Fruit fly (Drosophila melanogaster) whole organism, embryonic: ENCODE results near the gene GstD5.

Source experiments
- CG11723 ChIP-seq: fragments of 200-800 bp; sonication (Bioruptor generic); optimal IDR thresholded peaks from 2 replicates; lab custom pipeline; 2017; ENCODE audit warnings: missing biosample characterization, mild to moderate bottlenecking, missing genetic modification characterization
- CG12071 ChIP-seq: fragments of 200-800 bp; sonication (Bioruptor generic); optimal IDR thresholded peaks from 3 replicates; lab custom pipeline; 2018; ENCODE audit warnings: missing biosample characterization, mild to moderate bottlenecking, missing genetic modification characterization
- CG12155 ChIP-seq: fragments of 200-800 bp; sonication (Bioruptor generic); optimal IDR thresholded peaks from 3 replicates; lab custom pipeline; 2016; ENCODE audit warnings: missing biosample characterization, missing genetic modification characterization
- CG13296 ChIP-seq: fragments of 200-800 bp; sonication (Bioruptor generic); optimal IDR thresholded peaks from 3 replicates; lab custom pipeline; 2018; ENCODE audit warnings: missing biosample characterization, mild to moderate bottlenecking, missing genetic modification characterization
- CG13775 ChIP-seq: fragments of 200-800 bp; sonication (Bioruptor generic); optimal IDR thresholded peaks from 3 replicates; lab custom pipeline; 2017; ENCODE audit warnings: missing biosample characterization, mild to moderate bottlenecking, missing genetic modification characterization
- CG15269 ChIP-seq: fragments of 200-800 bp; sonication (Bioruptor generic); optimal IDR thresholded peaks from 2 replicates; lab custom pipeline; 2018; ENCODE audit warnings: missing biosample characterization, mild to moderate bottlenecking, missing genetic modification characterization, moderate library complexity
- CG17385 ChIP-seq: fragments of 200-800 bp; sonication (Bioruptor generic); optimal IDR thresholded peaks from 3 replicates; lab custom pipeline; 2018; ENCODE audit warnings: missing biosample characterization, mild to moderate bottlenecking, missing genetic modification characterization
- CG1792 ChIP-seq: fragments of 200-800 bp; sonication (Bioruptor generic); optimal IDR thresholded peaks from 2 replicates; lab custom pipeline; 2016; ENCODE audit warnings: missing biosample characterization, missing genetic modification characterization
- CG31441 ChIP-seq: fragments of 200-800 bp; sonication (Bioruptor generic); IDR thresholded peaks from 2 replicates; pipeline ENCODE4 v1.3.6; 2022; ENCODE audit warnings: missing biosample characterization, missing genetic modification characterization
- CG32772 ChIP-seq: fragments of 200-800 bp; sonication (Bioruptor generic); IDR thresholded peaks from 2 replicates; pipeline ENCODE4 v1.3.6; 2022; ENCODE audit warnings: missing biosample characterization, missing genetic modification characterization
- CG3838 ChIP-seq: fragments of 200-800 bp; sonication (Bioruptor generic); optimal IDR thresholded peaks from 3 replicates; lab custom pipeline; 2016; ENCODE audit warnings: missing biosample characterization, missing genetic modification characterization
- CG42726 ChIP-seq: fragments of 200-800 bp; sonication (Bioruptor generic); IDR thresholded peaks from 2 replicates; pipeline ENCODE4 v1.3.6; 2022; ENCODE audit warnings: missing biosample characterization, missing genetic modification characterization; ENCODE audit not compliant: partially characterized antibody
- CG4282 ChIP-seq: fragments of 200-800 bp; sonication (Bioruptor generic); optimal IDR thresholded peaks from 2 replicates; lab custom pipeline; 2016; ENCODE audit warnings: missing biosample characterization, missing genetic modification characterization
- CG6175 ChIP-seq: fragments of 200-800 bp; sonication (Bioruptor generic); IDR thresholded peaks from 3 replicates; pipeline ENCODE4 v1.3.6; 2022; ENCODE audit warnings: missing biosample characterization, missing genetic modification characterization
- CG8388 ChIP-seq: fragments of 200-800 bp; sonication (Bioruptor generic); optimal IDR thresholded peaks from 2 replicates; lab custom pipeline; 2019; ENCODE audit warnings: missing biosample characterization, mild to moderate bottlenecking, missing genetic modification characterization, moderate library complexity
- CkIIα-i1 ChIP-seq: fragments of 200-800 bp; sonication (Bioruptor generic); IDR thresholded peaks from 2 replicates; pipeline ENCODE4 v1.3.6; 2022; ENCODE audit warnings: missing biosample characterization, missing genetic modification characterization
- Dbx ChIP-seq: fragments of 200-800 bp; sonication (Bioruptor generic); IDR thresholded peaks from 3 replicates; pipeline ENCODE4 v1.3.6; 2022; ENCODE audit warnings: missing biosample characterization, missing genetic modification characterization
- Ets65A ChIP-seq: fragments of 200-800 bp; sonication (Bioruptor generic); peaks from one replicate; lab custom pipeline; 2016; ENCODE audit warnings: missing biosample characterization, missing genetic modification characterization
- Gug ChIP-seq: fragments of 200-800 bp; sonication (Bioruptor generic); IDR thresholded peaks from 4 replicates; pipeline ENCODE4 v1.3.6; 2022; ENCODE audit warnings: missing biosample characterization, missing genetic modification characterization
- MESR4 ChIP-seq: fragments of 200-800 bp; sonication (Bioruptor generic); optimal IDR thresholded peaks from 2 replicates; lab custom pipeline; 2018; ENCODE audit warnings: missing biosample characterization, mild to moderate bottlenecking, missing genetic modification characterization, moderate library complexity
- Ptx1 ChIP-seq: fragments of 200-800 bp; sonication (Bioruptor generic); IDR thresholded peaks from 2 replicates; pipeline ENCODE4 v1.3.6; 2022; ENCODE audit warnings: missing biosample characterization, missing genetic modification characterization
- Rfx ChIP-seq: fragments of 200-800 bp; sonication (Bioruptor generic); IDR thresholded peaks from 2 replicates; pipeline ENCODE4 v1.3.6; 2022; ENCODE audit warnings: missing biosample characterization, missing genetic modification characterization
- Sin3A ChIP-seq: fragments of >200 bp; optimal IDR thresholded peaks from 2 replicates; lab custom pipeline; 2018
- Sox100B ChIP-seq: fragments of 200-800 bp; sonication (Bioruptor generic); optimal IDR thresholded peaks from 3 replicates; lab custom pipeline; 2018; ENCODE audit warnings: missing biosample characterization, mild to moderate bottlenecking, missing genetic modification characterization
- Ssrp ChIP-seq: fragments of 200-800 bp; sonication (Bioruptor generic); optimal IDR thresholded peaks from 2 replicates; lab custom pipeline; 2018; ENCODE audit warnings: missing biosample characterization, mild to moderate bottlenecking, missing genetic modification characterization, moderate library complexity
- Usf ChIP-seq: fragments of 200-800 bp; sonication (Bioruptor generic); optimal IDR thresholded peaks from 2 replicates; lab custom pipeline; 2017; ENCODE audit warnings: missing genotype, missing biosample characterization, missing genetic modification characterization
- Vsx1 ChIP-seq: fragments of 200-800 bp; sonication (Bioruptor generic); optimal IDR thresholded peaks from 2 replicates; lab custom pipeline; 2017; ENCODE audit warnings: missing biosample characterization, mild to moderate bottlenecking, missing genetic modification characterization, missing genetic modification reagents
- az2 ChIP-seq: fragments of 200-800 bp; sonication (Bioruptor generic); optimal IDR thresholded peaks from 3 replicates; lab custom pipeline; 2016; ENCODE audit warnings: missing biosample characterization, missing genetic modification characterization
- btn ChIP-seq: fragments of 200-800 bp; sonication (Bioruptor generic); optimal IDR thresholded peaks from 2 replicates; lab custom pipeline; 2016; ENCODE audit warnings: missing biosample characterization, missing genetic modification characterization
- chif ChIP-seq, 2 experiments: fragments of 200-800 bp; sonication (Bioruptor generic); optimal IDR thresholded peaks; 3 replicates each; lab custom pipeline; 2016; ENCODE audit warnings: missing biosample characterization in 2 of 2, missing genetic modification characterization in 2 of 2
- chn ChIP-seq: fragments of 200-800 bp; sonication (Bioruptor generic); optimal IDR thresholded peaks from 2 replicates; lab custom pipeline; 2016; ENCODE audit warnings: missing biosample characterization, missing genetic modification characterization
- cwo ChIP-seq: fragments of 200-800 bp; sonication (Bioruptor generic); optimal IDR thresholded peaks from 3 replicates; lab custom pipeline; 2017; ENCODE audit warnings: missing biosample characterization, missing genetic modification characterization, mild to moderate bottlenecking, moderate library complexity, missing genetic modification reagents
- dati ChIP-seq: fragments of 200-800 bp; sonication (Bioruptor generic); IDR thresholded peaks from 2 replicates; pipeline ENCODE4 v1.3.6; 2022; ENCODE audit warnings: missing biosample characterization, missing genetic modification characterization
- dimm ChIP-seq: fragments of 200-800 bp; sonication (Bioruptor generic); IDR thresholded peaks from 2 replicates; pipeline ENCODE4 v1.3.6; 2022; ENCODE audit warnings: missing biosample characterization, missing genetic modification characterization
- disco-r ChIP-seq: fragments of 200-800 bp; sonication (Bioruptor generic); optimal IDR thresholded peaks from 2 replicates; lab custom pipeline; 2016; ENCODE audit warnings: missing biosample characterization, missing genetic modification characterization
- dmrt11E ChIP-seq: fragments of 200-800 bp; sonication (Bioruptor generic); optimal IDR thresholded peaks from 3 replicates; lab custom pipeline; 2018; ENCODE audit warnings: missing biosample characterization, mild to moderate bottlenecking, missing genetic modification characterization, moderate library complexity
- fru ChIP-seq: fragments of >200 bp; optimal IDR thresholded peaks from 2 replicates; lab custom pipeline; 2017
- gem ChIP-seq: fragments of 200-800 bp; sonication (Bioruptor generic); optimal IDR thresholded peaks from 2 replicates; lab custom pipeline; 2019; ENCODE audit warnings: missing biosample characterization, mild to moderate bottlenecking, missing genetic modification characterization, moderate library complexity
- gsb ChIP-seq: fragments of 200-800 bp; sonication (Bioruptor generic); IDR thresholded peaks from 2 replicates; pipeline ENCODE4 v1.3.6; 2022; ENCODE audit warnings: missing biosample characterization, missing genetic modification characterization
- h ChIP-seq: fragments of >200 bp; optimal IDR thresholded peaks from 2 replicates; lab custom pipeline; 2017
- insv ChIP-seq, 2 experiments: fragments of 200-800 bp; sonication (Bioruptor generic); optimal IDR thresholded peaks; 3 replicates each; lab custom pipeline; 2016 to 2018; ENCODE audit warnings: missing biosample characterization in 2 of 2, missing genetic modification characterization in 2 of 2
- maf-S ChIP-seq: fragments of 200-800 bp; sonication (Bioruptor generic); optimal IDR thresholded peaks from 2 replicates; lab custom pipeline; 2016; ENCODE audit warnings: missing biosample characterization, missing genetic modification characterization
- pho ChIP-seq: fragments of 200-800 bp; sonication (Bioruptor generic); optimal IDR thresholded peaks from 2 replicates; lab custom pipeline; 2016; ENCODE audit warnings: missing biosample characterization, missing genetic modification characterization
- pita ChIP-seq: fragments of 200-800 bp; sonication (Bioruptor generic); optimal IDR thresholded peaks from 2 replicates; lab custom pipeline; 2017; ENCODE audit warnings: missing biosample characterization, mild to moderate bottlenecking, missing genetic modification characterization
- ranshi ChIP-seq: fragments of 200-800 bp; sonication (Bioruptor generic); IDR thresholded peaks from 2 replicates; pipeline ENCODE4 v1.3.6; 2022; ENCODE audit warnings: missing biosample characterization, missing genetic modification characterization
- ro ChIP-seq: fragments of 200-800 bp; sonication (Bioruptor generic); IDR thresholded peaks from 2 replicates; pipeline ENCODE4 v1.3.6; 2022; ENCODE audit warnings: missing biosample characterization, missing genetic modification characterization
- scrt ChIP-seq: fragments of 200-800 bp; sonication (Bioruptor generic); optimal IDR thresholded peaks from 2 replicates; lab custom pipeline; 2018; ENCODE audit warnings: missing biosample characterization, mild to moderate bottlenecking, missing genetic modification characterization, moderate library complexity
- stwl ChIP-seq: fragments of 200-800 bp; sonication (Bioruptor generic); optimal IDR thresholded peaks from 3 replicates; lab custom pipeline; 2018; ENCODE audit warnings: missing biosample characterization, mild to moderate bottlenecking, missing genetic modification characterization, moderate library complexity
- tgo ChIP-seq: fragments of 200-800 bp; sonication (Bioruptor generic); IDR thresholded peaks from 3 replicates; pipeline ENCODE4 v1.3.6; 2022; ENCODE audit warnings: missing biosample characterization, missing genetic modification characterization
- trem ChIP-seq: fragments of 200-800 bp; optimal IDR thresholded peaks from 3 replicates; lab custom pipeline; 2019; ENCODE audit warnings: missing biosample characterization, mild to moderate bottlenecking, missing genetic modification characterization, moderate library complexity
- twi ChIP-seq: fragments of 200-800 bp; optimal IDR thresholded peaks from 2 replicates; lab custom pipeline; 2019; ENCODE audit warnings: missing biosample characterization, mild to moderate bottlenecking, missing genetic modification characterization, moderate library complexity
- unpg ChIP-seq: fragments of 200-800 bp; sonication (Bioruptor generic); optimal IDR thresholded peaks from 3 replicates; lab custom pipeline; 2018; ENCODE audit warnings: missing biosample characterization, mild to moderate bottlenecking, missing genetic modification characterization, moderate library complexity
- zf30C ChIP-seq: fragments of 200-800 bp; sonication (Bioruptor generic); optimal IDR thresholded peaks from 3 replicates; lab custom pipeline; 2018; ENCODE audit warnings: missing biosample characterization, mild to moderate bottlenecking, missing genetic modification characterization

The GstD5 gene

dm6 chr3R:12350497-12350896 lies 25.0 kb upstream of the GstD5 start, which contains the start of gene CG10038 (continued):
- TF ChIP-seq Ets65A (GFP tag; lab: Kevin White, UChicago) (peak; percentile 93), ranshi (GFP tag; lab: Robert Waterston, UW) (no peak), maf-S (peak; percentile 6), h (no peak), btn (GFP tag; lab: Kevin White, UChicago) (no peak), dmrt11E (tag; lab: Kevin White, UChicago) (no peak), stwl (tag; lab: Kevin White, UChicago) (peak; percentile 87), Ssrp (tag; lab: Kevin White, UChicago) (no peak), CG32772 (GFP tag; lab: Robert Waterston, UW) (no peak), pho (peak; percentile 31), Sin3A (peak; percentile 30), CG3838 (GFP tag; lab: Kevin White, UChicago) (no peak), twi (tag; lab: Kevin White, UChicago) (no peak), CG42726 (GFP tag; lab: Robert Waterston, UW) (peak; percentile 97), CG15269 (tag; lab: Kevin White, UChicago) (no peak), CG12071 (GFP tag; lab: Kevin White, UChicago) (no peak), Gug (GFP tag; lab: Robert Waterston, UW) (peak; percentile 62; the same call in 2 of the 4 replicates), az2 (GFP tag; lab: Kevin White, UChicago) (peak; percentile 41), insv (GFP tag; optimal IDR thresholded peaks at IDR 0.05; lab: Kevin White, UChicago) (no peak), CG11723 (GFP tag; lab: Kevin White, UChicago) (no peak), CG1792 (GFP tag; lab: Kevin White, UChicago) (no peak), ro (GFP tag; lab: Robert Waterston, UW) (peak; percentile 25; the same call in 1 of the 2 replicates), CG13775 (GFP tag; lab: Kevin White, UChicago) (peak; percentile 21), gsb (GFP tag; lab: Robert Waterston, UW) (no peak), trem (tag; lab: Kevin White, UChicago) (peak; percentile 55), CG6175 (GFP tag; lab: Robert Waterston, UW) (no peak), CG12155 (peak; percentile 12), scrt (no peak), Sox100B (GFP tag; lab: Kevin White, UChicago) (no peak), CkIIα-i1 (GFP tag; lab: Robert Waterston, UW) (no peak), CG17385 (GFP tag; lab: Kevin White, UChicago) (no peak), Vsx1 (no peak), disco-r (GFP tag; lab: Kevin White, UChicago) (no peak), gem (no peak), chif (GFP tag; optimal IDR thresholded peaks at IDR 0.05; lab: Kevin White, UChicago) (peak in 1 of 2 experiments; percentile 15), unpg (GFP tag; lab: Kevin White, UChicago) (peak; percentile 15), MESR4 (GFP tag; lab: Kevin White, UChicago) (peak; percentile 10), zf30C (peak; percentile 24), Usf (GFP tag; lab: Kevin White, UChicago) (no peak), Dbx (GFP tag; lab: Robert Waterston, UW) (peak; percentile 59; the same call in 2 of the 3 replicates), Ptx1 (GFP tag; lab: Robert Waterston, UW) (peak; percentile 46), CG13296 (GFP tag; lab: Kevin White, UChicago) (no peak), dimm (no peak), pita (GFP tag; lab: Kevin White, UChicago) (no peak), CG8388 (no peak), dati (GFP tag; lab: Robert Waterston, UW) (no peak), chn (GFP tag; lab: Kevin White, UChicago) (peak; percentile 36), CG4282 (no peak), fru (lab: Kevin White, UChicago) (no peak), cwo (GFP tag; lab: Kevin White, UChicago) (no peak), tgo (GFP tag; lab: Robert Waterston, UW) (no peak), CG31441 (GFP tag; lab: Robert Waterston, UW) (peak; percentile 43; the same call in 1 of the 2 replicates), Rfx (GFP tag; lab: Robert Waterston, UW) (peak; percentile 84)
